Worm (Caenorhabditis elegans): ENCODE measurements around the gene clc-7.

Gene clc-7

DNA sequence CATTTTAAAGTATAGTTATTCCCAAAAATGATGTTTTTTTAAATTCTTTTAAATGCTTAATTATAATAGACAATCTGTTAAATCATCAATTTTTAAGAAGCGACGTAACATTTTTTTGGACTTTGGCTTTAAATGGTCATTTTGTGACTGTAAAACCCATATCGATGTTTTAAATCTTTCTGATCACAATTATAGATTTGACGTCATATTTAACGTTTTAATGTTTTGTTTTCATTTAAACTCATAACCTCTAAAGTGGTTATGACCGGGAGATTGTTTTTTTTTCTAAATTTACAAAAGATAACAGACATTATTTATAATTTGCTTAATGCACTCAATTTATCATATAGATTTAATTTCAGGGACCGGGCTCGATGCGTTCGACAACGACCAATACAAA is 44.0 kb downstream of the clc-7 start:
- TF ChIP-seq med-1 (GFP tag; optimal IDR thresholded peaks at IDR 0.05; ENCODE audit: insufficient read depth) (no peak), T22C8.4 (GFP tag; IDR thresholded peaks at IDR 0.05) (no peak), tab-1 (GFP tag; IDR thresholded peaks at IDR 0.05) (no peak), cog-1 (tag; optimal IDR thresholded peaks at IDR 0.05) (no peak), ref-1 (GFP tag; conservative IDR thresholded peaks at IDR 0.05) (no peak), klf-2 (GFP tag; conservative IDR thresholded peaks at IDR 0.05) (no peak), ztf-29 (GFP tag; IDR thresholded peaks at IDR 0.05) (no peak), flt-1 (GFP tag; IDR thresholded peaks at IDR 0.05) (no peak), ztf-23 (GFP tag; IDR thresholded peaks at IDR 0.05) (no peak)

DNA sequence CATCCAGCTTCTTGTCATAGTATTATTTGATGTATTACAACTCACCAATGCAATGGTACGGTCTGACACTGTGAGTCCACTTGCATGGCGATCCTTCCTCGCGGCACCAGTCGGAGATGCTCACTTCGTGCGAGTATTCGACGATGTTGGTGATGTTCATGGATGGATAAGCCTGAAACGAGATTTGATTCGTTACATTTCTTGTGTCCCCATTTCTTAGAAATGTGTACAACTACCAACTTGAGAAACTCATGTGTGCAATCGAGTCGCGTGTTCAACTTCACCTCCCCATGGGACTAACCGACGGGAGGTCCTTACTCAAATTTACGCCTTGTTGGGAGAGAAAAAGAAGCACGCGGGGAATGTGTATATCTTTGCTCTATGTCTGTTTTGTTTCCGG is 47.6 kb downstream of the clc-7 start:
- TF ChIP-seq cog-1 (tag; optimal IDR thresholded peaks at IDR 0.05) (no peak), ref-1 (GFP tag; conservative IDR thresholded peaks at IDR 0.05) (no peak), T22C8.4 (GFP tag; IDR thresholded peaks at IDR 0.05) (no peak), ztf-29 (GFP tag; IDR thresholded peaks at IDR 0.05) (no peak), klf-2 (GFP tag; conservative IDR thresholded peaks at IDR 0.05) (no peak), ztf-23 (GFP tag; IDR thresholded peaks at IDR 0.05) (no peak), tab-1 (GFP tag; IDR thresholded peaks at IDR 0.05) (no peak), med-1 (GFP tag; optimal IDR thresholded peaks at IDR 0.05; ENCODE audit: insufficient read depth) (no peak), flt-1 (GFP tag; IDR thresholded peaks at IDR 0.05) (no peak)

ce11 chrX:5116180-5116579 is 48.3 kb downstream of the clc-7 start:
- TF ChIP-seq tab-1 (GFP tag; IDR thresholded peaks at IDR 0.05) (no peak), ref-1 (GFP tag; conservative IDR thresholded peaks at IDR 0.05) (no peak), ztf-29 (GFP tag; IDR thresholded peaks at IDR 0.05) (no peak), T22C8.4 (GFP tag; IDR thresholded peaks at IDR 0.05) (no peak), ztf-23 (GFP tag; IDR thresholded peaks at IDR 0.05) (no peak), cog-1 (tag; optimal IDR thresholded peaks at IDR 0.05) (no peak), flt-1 (GFP tag; IDR thresholded peaks at IDR 0.05) (no peak), klf-2 (GFP tag; conservative IDR thresholded peaks at IDR 0.05) (no peak)

ce11 chrX:5116816-5117459 is 49.0 kb downstream of the clc-7 start, which contains the start of gene apl-1:
Gene apl-1, minus strand, starts transcription at chrX:5116866.
- TF ChIP-seq tab-1 (GFP tag; IDR thresholded peaks at IDR 0.05) = no peak
- TF ChIP-seq ztf-23 (GFP tag; IDR thresholded peaks at IDR 0.05) = no peak
- TF ChIP-seq ztf-29 (GFP tag; IDR thresholded peaks at IDR 0.05) = no peak
- TF ChIP-seq T22C8.4 (GFP tag; IDR thresholded peaks at IDR 0.05) = no peak

- TF ChIP-seq flt-1 (GFP tag; IDR thresholded peaks at IDR 0.05) (no peak), klf-2 (GFP tag; conservative IDR thresholded peaks at IDR 0.05) (no peak), tab-1 (GFP tag; IDR thresholded peaks at IDR 0.05) (no peak), T22C8.4 (GFP tag; IDR thresholded peaks at IDR 0.05) (no peak), med-1 (GFP tag; optimal IDR thresholded peaks at IDR 0.05; ENCODE audit: insufficient read depth) (no peak)
These were observed 49.7 kb downstream of the clc-7 start for ce11 chrX:5117571-5117970.

- TF ChIP-seq flt-1 (GFP tag; IDR thresholded peaks at IDR 0.05) = 0 out of 2 replicates have a peak, but pooled peaks have one; percentile 16
- no peak for TF ChIP-seq T22C8.4 (GFP tag; IDR thresholded peaks at IDR 0.05)
- TF ChIP-seq ztf-29 (GFP tag; IDR thresholded peaks at IDR 0.05) = no peak
These were observed 51.4 kb downstream of the clc-7 start for ce11 chrX:5119246-5119645.

DNA sequence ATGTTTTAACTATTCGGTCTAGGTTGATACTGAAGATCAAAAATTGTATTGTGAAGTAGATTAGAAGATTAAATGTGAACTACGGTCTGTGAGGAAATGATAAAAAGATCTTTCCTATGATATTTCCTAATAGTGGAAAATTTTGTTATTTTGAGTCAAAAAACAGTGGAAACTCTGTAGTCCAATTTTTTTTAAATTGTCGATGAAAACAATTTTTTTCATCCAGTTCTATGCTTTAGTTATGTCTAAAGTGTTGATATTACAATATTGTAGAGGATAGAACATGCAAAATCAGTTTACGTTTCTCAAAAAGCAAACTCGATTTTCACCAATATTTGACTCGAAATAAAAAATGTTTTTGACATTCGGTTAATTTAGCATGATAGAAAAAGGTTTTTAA is 51.8 kb downstream of the clc-7 start:
- TF ChIP-seq tab-1 (GFP tag; IDR thresholded peaks at IDR 0.05) = no peak
- no peak for TF ChIP-seq flt-1 (GFP tag; IDR thresholded peaks at IDR 0.05)

- no peak for TF ChIP-seq klf-2 (GFP tag; conservative IDR thresholded peaks at IDR 0.05)
- TF ChIP-seq tab-1 (GFP tag; IDR thresholded peaks at IDR 0.05) = no peak
- TF ChIP-seq T22C8.4 (GFP tag; IDR thresholded peaks at IDR 0.05) = no peak
- no peak for TF ChIP-seq med-1 (GFP tag; optimal IDR thresholded peaks at IDR 0.05; ENCODE audit: insufficient read depth)
- TF ChIP-seq ztf-23 (GFP tag; IDR thresholded peaks at IDR 0.05) = no peak
- no peak for TF ChIP-seq cog-1 (tag; optimal IDR thresholded peaks at IDR 0.05)
- no peak for TF ChIP-seq ref-1 (GFP tag; conservative IDR thresholded peaks at IDR 0.05)
- no peak for TF ChIP-seq ztf-29 (GFP tag; IDR thresholded peaks at IDR 0.05)
- TF ChIP-seq flt-1 (GFP tag; IDR thresholded peaks at IDR 0.05) = no peak
These were observed 52.3 kb downstream of the clc-7 start for ce11 chrX:5120196-5120595.

ce11 chrX:5120807-5121206 is 52.9 kb downstream of the clc-7 start:
- no peak for TF ChIP-seq tab-1 (GFP tag; IDR thresholded peaks at IDR 0.05)
- no peak for TF ChIP-seq med-1 (GFP tag; optimal IDR thresholded peaks at IDR 0.05; ENCODE audit: insufficient read depth)
- TF ChIP-seq flt-1 (GFP tag; IDR thresholded peaks at IDR 0.05) = no peak
- TF ChIP-seq ref-1 (GFP tag; conservative IDR thresholded peaks at IDR 0.05) = no peak
- no peak for TF ChIP-seq ztf-29 (GFP tag; IDR thresholded peaks at IDR 0.05)
- TF ChIP-seq cog-1 (tag; optimal IDR thresholded peaks at IDR 0.05) = no peak
- no peak for TF ChIP-seq klf-2 (GFP tag; conservative IDR thresholded peaks at IDR 0.05)
- no peak for TF ChIP-seq ztf-23 (GFP tag; IDR thresholded peaks at IDR 0.05)
- no peak for TF ChIP-seq T22C8.4 (GFP tag; IDR thresholded peaks at IDR 0.05)

DNA sequence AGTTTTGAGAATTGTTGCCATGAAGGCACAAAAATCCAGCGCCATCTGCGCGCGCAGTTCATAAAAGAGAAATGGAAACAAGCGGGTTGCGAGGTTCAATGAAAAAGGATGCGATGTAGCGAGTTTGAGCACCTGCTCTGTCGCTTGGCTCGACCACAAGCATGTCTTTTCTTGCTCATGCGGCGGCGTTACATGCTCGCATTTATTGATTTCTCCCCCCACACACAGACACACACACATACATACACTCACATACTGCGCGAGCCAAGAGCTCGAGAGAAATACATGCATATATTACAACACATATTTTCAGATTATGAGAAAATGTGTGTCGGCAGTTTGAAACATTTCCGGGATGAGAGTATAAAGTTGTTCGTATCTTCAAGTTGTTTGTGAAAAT is 53.9 kb downstream of the clc-7 start:
- TF ChIP-seq tab-1 (GFP tag; IDR thresholded peaks at IDR 0.05) (no peak), T22C8.4 (GFP tag; IDR thresholded peaks at IDR 0.05) (peak; percentile 64)

- no peak for TF ChIP-seq med-1 (GFP tag; optimal IDR thresholded peaks at IDR 0.05; ENCODE audit: insufficient read depth)
- no peak for TF ChIP-seq tab-1 (GFP tag; IDR thresholded peaks at IDR 0.05)
- TF ChIP-seq flt-1 (GFP tag; IDR thresholded peaks at IDR 0.05) = no peak
- no peak for TF ChIP-seq T22C8.4 (GFP tag; IDR thresholded peaks at IDR 0.05)
- no peak for TF ChIP-seq klf-2 (GFP tag; conservative IDR thresholded peaks at IDR 0.05)
- no peak for TF ChIP-seq ref-1 (GFP tag; conservative IDR thresholded peaks at IDR 0.05)
- TF ChIP-seq ztf-29 (GFP tag; IDR thresholded peaks at IDR 0.05) = no peak
- TF ChIP-seq ztf-23 (GFP tag; IDR thresholded peaks at IDR 0.05) = no peak
- no peak for TF ChIP-seq cog-1 (tag; optimal IDR thresholded peaks at IDR 0.05)
These were observed 54.5 kb downstream of the clc-7 start for ce11 chrX:5122369-5122768.

All from whole organism, midembryonic.